Fruit fly (Drosophila melanogaster): ENCODE results near the gene CG42780.

Gene CG42780

dm6 chrX:7336121-7336961 lies 4.3 kb upstream of the CG42780 start (continued):
- TF ChIP-seq CG31388 (GFP tag; optimal IDR thresholded peaks at IDR 0.05) (peak; percentile 87), HLHmδ (GFP tag; optimal IDR thresholded peaks at IDR 0.05) (no peak), Atf6 (GFP tag; IDR thresholded peaks at IDR 0.05) (peak; percentile 74; the same call in 1 of the 2 replicates), Dfd (GFP tag; optimal IDR thresholded peaks at IDR 0.05) (no peak), Med (GFP tag) (peak; percentile 96), hth (optimal IDR thresholded peaks at IDR 0.05) (no peak), CG8924 (tag; optimal IDR thresholded peaks at IDR 0.05) (peak; percentile 95), crc (GFP tag; optimal IDR thresholded peaks at IDR 0.05) (peak; percentile 86), sug (tag; optimal IDR thresholded peaks at IDR 0.05) (peak; percentile 63), trh (GFP tag; optimal IDR thresholded peaks at IDR 0.05) (peak; percentile 81), grn (GFP tag; optimal IDR thresholded peaks at IDR 0.05) (peak; percentile 65), caup (GFP tag; optimal IDR thresholded peaks at IDR 0.05; ENCODE audit: severe bottlenecking) (peak; percentile 77), inv (GFP tag; IDR thresholded peaks at IDR 0.05; ENCODE audit: partially characterized antibody) (no peak), Xrp1 (GFP tag; IDR thresholded peaks at IDR 0.05) (peak; percentile 95), crp (GFP tag; optimal IDR thresholded peaks at IDR 0.05) (peak in 1 of 2 experiments; percentile 49), CG2129 (GFP tag; IDR thresholded peaks at IDR 0.05; ENCODE audit: partially characterized antibody) (no peak), Drgx (GFP tag; IDR thresholded peaks at IDR 0.05) (peak; percentile 74), Rfx (GFP tag; IDR thresholded peaks at IDR 0.05) (peak; percentile 73), jing (GFP tag; optimal IDR thresholded peaks at IDR 0.05) (peak; percentile 91), Lim3 (GFP tag; IDR thresholded peaks at IDR 0.05) (peak; percentile 61), Myb (GFP tag; optimal IDR thresholded peaks at IDR 0.05) (peak; percentile 72), CG3838 (GFP tag; optimal IDR thresholded peaks at IDR 0.05) (peak; percentile 68), yki (optimal IDR thresholded peaks at IDR 0.05) (peak; percentile 8), pfk (GFP tag; optimal IDR thresholded peaks at IDR 0.05) (no peak), CG1024 (GFP tag; IDR thresholded peaks at IDR 0.05) (peak; percentile 79), gt (GFP tag; IDR thresholded peaks at IDR 0.05) (peak; percentile 58; the same call in 1 of the 2 replicates), Xbp1 (GFP tag; optimal IDR thresholded peaks at IDR 0.05) (peak; percentile 91), CG13296 (GFP tag; optimal IDR thresholded peaks at IDR 0.05) (peak; percentile 85), ttk (GFP tag; IDR thresholded peaks at IDR 0.05) (peak; percentile 79), CG17612 (GFP tag; IDR thresholded peaks at IDR 0.05) (peak; percentile 73), sisA (GFP tag; IDR thresholded peaks at IDR 0.05) (peak; percentile 88), esg (GFP tag; conservative IDR thresholded peaks at IDR 0.05) (peak; percentile 79), lmd (GFP tag; IDR thresholded peaks at IDR 0.05) (peak; percentile 91), abd-A (tag; optimal IDR thresholded peaks at IDR 0.05) (peak; percentile 16), slou (GFP tag; optimal IDR thresholded peaks at IDR 0.05) (peak; percentile 29), emc (GFP tag; optimal IDR thresholded peaks at IDR 0.05) (peak; percentile 42), CG15601 (tag; optimal IDR thresholded peaks at IDR 0.05) (peak; percentile 91), CG3163 (GFP tag; optimal IDR thresholded peaks at IDR 0.05) (peak; percentile 56), br (optimal IDR thresholded peaks at IDR 0.05) (no peak), CG7745 (tag; optimal IDR thresholded peaks at IDR 0.05) (peak; percentile 69), CG10543 (GFP tag; optimal IDR thresholded peaks at IDR 0.05) (peak; percentile 36), CG14050 (GFP tag; IDR thresholded peaks at IDR 0.05) (peak; percentile 79), CG8359 (GFP tag; optimal IDR thresholded peaks at IDR 0.05; ENCODE audit: borderline replicate concordance) (peak; percentile 88), HHEX (GFP tag; optimal IDR thresholded peaks at IDR 0.05) (peak; percentile 83), CG4820 (GFP tag; optimal IDR thresholded peaks at IDR 0.05) (peak; percentile 88), sc (optimal IDR thresholded peaks at IDR 0.05) (no peak), sc (GFP tag; optimal IDR thresholded peaks at IDR 0.05) (peak; percentile 92), CG12219 (GFP tag; optimal IDR thresholded peaks at IDR 0.05) (peak; percentile 96), CG13775 (GFP tag; optimal IDR thresholded peaks at IDR 0.05) (peak; percentile 82), CG12299 (tag; optimal IDR thresholded peaks at IDR 0.05) (peak; percentile 84)
